Fruit fly (Drosophila melanogaster): ENCODE results near the gene comt.

comt gene

dm6 chrX:13251310-13251709, 7.5 kb upstream of the comt start (continued):
- TF ChIP-seq YL-1 (GFP tag; optimal IDR thresholded peaks at IDR 0.05) (no peak), Hand (GFP tag; optimal IDR thresholded peaks at IDR 0.05) (peak; percentile 8), Rx (GFP tag; IDR thresholded peaks at IDR 0.05) (peak; percentile 78), lov (optimal IDR thresholded peaks at IDR 0.05) (no peak), lov (GFP tag; IDR thresholded peaks at IDR 0.05) (peak; percentile 55; the same call in 1 of the 3 replicates), trh (GFP tag; optimal IDR thresholded peaks at IDR 0.05) (no peak), Atf6 (GFP tag; IDR thresholded peaks at IDR 0.05) (peak; percentile 66; the same call in 1 of the 2 replicates), Dip3 (GFP tag; optimal IDR thresholded peaks at IDR 0.05) (peak; percentile 83), ham (GFP tag; IDR thresholded peaks at IDR 0.05) (no peak), pho (GFP tag; optimal IDR thresholded peaks at IDR 0.05) (peak; percentile 60), CG18262 (tag; optimal IDR thresholded peaks at IDR 0.05) (peak; percentile 70), D (optimal IDR thresholded peaks at IDR 0.05) (no peak), D (GFP tag; optimal IDR thresholded peaks at IDR 0.05) (peak; percentile 66), croc (GFP tag; conservative IDR thresholded peaks at IDR 0.05) (peak; percentile 59; the same call in 2 of the 3 replicates), Dbx (GFP tag; IDR thresholded peaks at IDR 0.05) (peak; percentile 78), pnt (GFP tag; optimal IDR thresholded peaks at IDR 0.05) (peak; percentile 93), ac (GFP tag; optimal IDR thresholded peaks at IDR 0.05) (no peak), CG10565 (GFP tag; optimal IDR thresholded peaks at IDR 0.05) (no peak), CG17361 (GFP tag; IDR thresholded peaks at IDR 0.05) (peak; percentile 60; the same call in 2 of the 3 replicates), CG17359 (tag; optimal IDR thresholded peaks at IDR 0.05) (peak; percentile 82), rib (GFP tag; IDR thresholded peaks at IDR 0.05) (peak; percentile 63; the same call in 1 of the 2 replicates), CG18764 (GFP tag; optimal IDR thresholded peaks at IDR 0.05) (peak; percentile 46), CG10462 (GFP tag; optimal IDR thresholded peaks at IDR 0.05) (peak; percentile 39), chinmo (GFP tag; IDR thresholded peaks at IDR 0.05; ENCODE audit: partially characterized antibody) (no peak), Usf (GFP tag; optimal IDR thresholded peaks at IDR 0.05) (peak; percentile 77), CG9817 (tag; optimal IDR thresholded peaks at IDR 0.05) (peak; percentile 67), CG31224 (GFP tag; IDR thresholded peaks at IDR 0.05) (0 out of 2 replicates have a peak, but pooled peaks have one; percentile 17), jigr1 (GFP tag; IDR thresholded peaks at IDR 0.05) (peak; percentile 60; the same call in 1 of the 3 replicates), Trl (optimal IDR thresholded peaks at IDR 0.05) (no peak), Trl (GFP tag; optimal IDR thresholded peaks at IDR 0.05) (peak; percentile 86), fru (optimal IDR thresholded peaks at IDR 0.05) (no peak), chm (GFP tag; IDR thresholded peaks at IDR 0.05) (0 out of 2 replicates have a peak, but pooled peaks have one; percentile 38), Mad (GFP tag; optimal IDR thresholded peaks at IDR 0.05) (peak; percentile 24), CG12391 (tag; optimal IDR thresholded peaks at IDR 0.05) (peak; percentile 64), sr (GFP tag; IDR thresholded peaks at IDR 0.05) (peak; percentile 68; the same call in 1 of the 3 replicates), twi (tag; optimal IDR thresholded peaks at IDR 0.05) (no peak), Rfx (GFP tag; IDR thresholded peaks at IDR 0.05) (peak; percentile 84), br (optimal IDR thresholded peaks at IDR 0.05) (no peak), CG4424 (GFP tag; optimal IDR thresholded peaks at IDR 0.05) (peak; percentile 73), CG3995 (GFP tag; optimal IDR thresholded peaks at IDR 0.05) (peak; percentile 21), hkb (optimal IDR thresholded peaks at IDR 0.05) (no peak), hkb (GFP tag; IDR thresholded peaks at IDR 0.05) (peak; percentile 75), CG7987 (GFP tag; optimal IDR thresholded peaks at IDR 0.05) (peak; percentile 5), maf-S (GFP tag; optimal IDR thresholded peaks at IDR 0.05) (peak; percentile 69), mam (GFP tag; optimal IDR thresholded peaks at IDR 0.05) (peak; percentile 83), Poxn (GFP tag; IDR thresholded peaks at IDR 0.05) (0 out of 2 replicates have a peak, but pooled peaks have one; percentile 55), CG42726 (GFP tag; IDR thresholded peaks at IDR 0.05; ENCODE audit: partially characterized antibody) (no peak), D19A (tag; optimal IDR thresholded peaks at IDR 0.05) (peak; percentile 58), pb (GFP tag; optimal IDR thresholded peaks at IDR 0.05) (peak; percentile 82), MBD-R2 (GFP tag; IDR thresholded peaks at IDR 0.05) (peak; percentile 53; the same call in 1 of the 2 replicates), CG10654 (GFP tag; optimal IDR thresholded peaks at IDR 0.05) (peak; percentile 49), Fer3 (tag; optimal IDR thresholded peaks at IDR 0.05) (peak; percentile 67), Adf1 (GFP tag; IDR thresholded peaks at IDR 0.05) (no peak), tx (GFP tag; optimal IDR thresholded peaks at IDR 0.05) (peak; percentile 73)
